Worm (Caenorhabditis elegans) whole organism, mixed stage, embryonic: ENCODE measurements around the gene zzz-1.

Source experiments
- M03D4.4 ChIP-seq: sonication (generic microtip); optimal IDR thresholded peaks from 2 replicates; lab custom pipeline; 2017; ENCODE audit warnings: mild to moderate bottlenecking, missing genetic modification characterization, missing compliant biosample characterization
- bed-3 ChIP-seq: fragments of 200-800 bp; sonication (Bioruptor generic); optimal IDR thresholded peaks from 3 replicates; lab custom pipeline; 2018; ENCODE audit warnings: mild to moderate bottlenecking, missing genetic modification characterization, moderate library complexity, missing compliant biosample characterization
- blmp-1 ChIP-seq: fragments of 150-350 bp; optimal IDR thresholded peaks from 2 replicates; lab custom pipeline; 2014; ENCODE audit warnings: missing biosample characterization, missing genetic modification characterization
- ceh-39 ChIP-seq: fragments of 150-350 bp; optimal IDR thresholded peaks from 2 replicates; lab custom pipeline; 2014; ENCODE audit warnings: missing biosample characterization, missing genetic modification characterization
- ceh-43 ChIP-seq: fragments of 200-800 bp; sonication (Bioruptor generic); optimal IDR thresholded peaks from 2 replicates; lab custom pipeline; 2018; ENCODE audit warnings: mild to moderate bottlenecking, missing genetic modification characterization, moderate library complexity, missing compliant biosample characterization
- ceh-83 ChIP-seq: fragments of 200-800 bp; sonication (Bioruptor generic); optimal IDR thresholded peaks from 2 replicates; lab custom pipeline; 2018; ENCODE audit warnings: mild to moderate bottlenecking, missing genetic modification characterization, missing compliant biosample characterization
- ces-1 ChIP-seq: fragments of 150-350 bp; optimal IDR thresholded peaks from 2 replicates; lab custom pipeline; 2014; ENCODE audit warnings: missing biosample characterization, missing genetic modification reagents, missing genetic modification characterization
- cnd-1 ChIP-seq: fragments of 200-800 bp; sonication (Bioruptor generic); optimal IDR thresholded peaks from 2 replicates; lab custom pipeline; 2018; ENCODE audit warnings: mild to moderate bottlenecking, missing genetic modification characterization, missing compliant biosample characterization
- drap-1 ChIP-seq: fragments of 200-800 bp; sonication (Bioruptor generic); optimal IDR thresholded peaks from 3 replicates; lab custom pipeline; 2018; ENCODE audit warnings: mild to moderate bottlenecking, missing genetic modification characterization, missing compliant biosample characterization
- elt-1 ChIP-seq: sonication (generic microtip); optimal IDR thresholded peaks from 2 replicates; lab custom pipeline; 2017; ENCODE audit warnings: missing genetic modification characterization, mild to moderate bottlenecking, missing compliant biosample characterization, antibody characterized with exemption, moderate library complexity, borderline replicate concordance; ENCODE audit not compliant: insufficient read depth
- elt-3 ChIP-seq: fragments of 150-350 bp; optimal IDR thresholded peaks from 2 replicates; lab custom pipeline; 2014; ENCODE audit warnings: missing biosample characterization, missing genetic modification characterization
- flh-1 ChIP-seq: fragments of 200-800 bp; sonication (Bioruptor generic); optimal IDR thresholded peaks from 2 replicates; lab custom pipeline; 2018; ENCODE audit warnings: mild to moderate bottlenecking, missing genetic modification characterization, moderate library complexity, missing compliant biosample characterization
- ham-2 ChIP-seq: fragments of 200-800 bp; sonication (Bioruptor generic); optimal IDR thresholded peaks from 2 replicates; lab custom pipeline; 2018; ENCODE audit warnings: mild to moderate bottlenecking, missing genetic modification characterization, missing compliant biosample characterization
- hlh-1 ChIP-seq: fragments of 150-350 bp; optimal IDR thresholded peaks from 2 replicates; lab custom pipeline; 2014; ENCODE audit warnings: missing biosample characterization, missing genetic modification reagents, missing genetic modification characterization
- lin-13 ChIP-seq: fragments of 150-350 bp; optimal IDR thresholded peaks from 2 replicates; lab custom pipeline; 2014; ENCODE audit warnings: missing biosample characterization, missing genetic modification characterization
- lin-32 ChIP-seq: fragments of 200-800 bp; sonication (Bioruptor generic); optimal IDR thresholded peaks from 2 replicates; lab custom pipeline; 2018; ENCODE audit warnings: mild to moderate bottlenecking, missing genetic modification characterization, missing compliant biosample characterization
- lsy-2 ChIP-seq: fragments of 150-350 bp; optimal IDR thresholded peaks from 2 replicates; lab custom pipeline; 2014; ENCODE audit warnings: missing biosample characterization, missing genetic modification characterization
- mab-5 ChIP-seq: fragments of 150-350 bp; optimal IDR thresholded peaks from 2 replicates; lab custom pipeline; 2014; ENCODE audit warnings: missing biosample characterization, missing genetic modification characterization
- mep-1 ChIP-seq: fragments of 150-350 bp; optimal IDR thresholded peaks from 2 replicates; lab custom pipeline; 2017; ENCODE audit warnings: missing biosample characterization, missing genetic modification reagents, missing genetic modification characterization, inconsistent platforms
- mls-2 ChIP-seq: sonication (generic microtip); optimal IDR thresholded peaks from 2 replicates; lab custom pipeline; 2016; ENCODE audit warnings: mild to moderate bottlenecking, missing genetic modification characterization, moderate library complexity, missing compliant biosample characterization
- nhr-12 ChIP-seq: fragments of 150-350 bp; optimal IDR thresholded peaks from 2 replicates; lab custom pipeline; 2014; ENCODE audit warnings: missing biosample characterization, missing genetic modification characterization
- nhr-2 ChIP-seq: fragments of 150-350 bp; optimal IDR thresholded peaks from 2 replicates; lab custom pipeline; 2014; ENCODE audit warnings: missing biosample characterization, missing genetic modification characterization
- nhr-237 ChIP-seq: fragments of 150-350 bp; optimal IDR thresholded peaks from 2 replicates; lab custom pipeline; 2014; ENCODE audit warnings: missing biosample characterization, missing genetic modification characterization
- nhr-28 ChIP-seq: fragments of 150-350 bp; optimal IDR thresholded peaks from 2 replicates; lab custom pipeline; 2014; ENCODE audit warnings: missing biosample characterization, missing genetic modification characterization
- nhr-76 ChIP-seq: sonication (generic microtip); optimal IDR thresholded peaks from 2 replicates; lab custom pipeline; 2017; ENCODE audit warnings: missing biosample characterization, missing genetic modification characterization
- pha-4 ChIP-seq: fragments of 150-350 bp; optimal IDR thresholded peaks from 2 replicates; lab custom pipeline; 2018; ENCODE audit warnings: missing biosample characterization, missing genetic modification reagents, missing genetic modification characterization
- sem-2 ChIP-seq: fragments of 200-800 bp; sonication (Bioruptor generic); optimal IDR thresholded peaks from 2 replicates; lab custom pipeline; 2018; ENCODE audit warnings: mild to moderate bottlenecking, missing genetic modification characterization, missing compliant biosample characterization
- snpc-4 ChIP-seq: fragments of 150-350 bp; optimal IDR thresholded peaks from 2 replicates; lab custom pipeline; 2014; ENCODE audit warnings: missing biosample characterization, missing genetic modification characterization
- sptf-1 ChIP-seq: sonication (generic microtip); optimal IDR thresholded peaks from 2 replicates; lab custom pipeline; 2017; ENCODE audit warnings: mild to moderate bottlenecking, missing genetic modification characterization, moderate library complexity, missing compliant biosample characterization
- tbx-8 ChIP-seq: fragments of 200-800 bp; sonication (Bioruptor generic); optimal IDR thresholded peaks from 2 replicates; lab custom pipeline; 2018; ENCODE audit warnings: mild to moderate bottlenecking, missing genetic modification characterization, moderate library complexity, missing compliant biosample characterization
- unc-120 ChIP-seq: sonication (generic microtip); optimal IDR thresholded peaks from 2 replicates; lab custom pipeline; 2017; ENCODE audit warnings: missing genetic modification characterization, missing compliant biosample characterization; ENCODE audit not compliant: poor library complexity, severe bottlenecking
- unc-39 ChIP-seq: fragments of 150-350 bp; optimal IDR thresholded peaks from 2 replicates; lab custom pipeline; 2014; ENCODE audit warnings: missing biosample characterization, missing genetic modification characterization
- unc-62 ChIP-seq: fragments of 150-350 bp; optimal IDR thresholded peaks from 2 replicates; lab custom pipeline; 2014; ENCODE audit warnings: missing biosample characterization, missing genetic modification reagents, missing genetic modification characterization
- zip-8 ChIP-seq: fragments of 150-350 bp; optimal IDR thresholded peaks from 2 replicates; lab custom pipeline; 2014; ENCODE audit warnings: missing biosample characterization, missing genetic modification characterization
- ztf-11 ChIP-seq: fragments of 150-350 bp; optimal IDR thresholded peaks from 2 replicates; lab custom pipeline; 2014; ENCODE audit warnings: missing biosample characterization, missing genetic modification characterization

Gene zzz-1

DNA sequence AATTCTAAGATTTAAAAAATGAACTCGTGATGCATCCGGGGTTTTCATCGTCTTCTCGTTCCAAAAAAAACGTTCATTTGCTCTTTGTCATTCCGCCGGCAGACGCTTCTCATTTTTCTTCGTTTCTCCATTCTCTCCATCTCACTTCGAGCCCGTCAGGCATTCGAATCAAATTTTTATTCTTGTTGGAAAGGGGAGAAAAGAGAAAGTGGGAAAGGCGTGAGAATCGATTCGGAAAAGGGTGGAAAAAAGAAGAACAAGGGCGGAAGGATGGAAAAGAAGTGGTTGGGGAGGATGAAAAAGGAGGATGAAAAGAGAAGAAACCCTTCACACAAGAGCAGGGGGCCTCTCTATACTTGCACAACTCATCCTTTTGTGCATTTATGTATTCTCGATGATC, 4.2 kb downstream of the zzz-1 start:
- TF ChIP-seq M03D4.4 (no peak), ces-1 (GFP tag; lab: Kevin White, UChicago) (peak; percentile 68), unc-120 (tag; lab: Kevin White, UChicago) (peak; percentile 6), ceh-39 (tag; lab: Kevin White, UChicago) (no peak), lin-13 (tag; lab: Kevin White, UChicago) (no peak), mep-1 (tag; lab: Kevin White, UChicago) (no peak)

DNA sequence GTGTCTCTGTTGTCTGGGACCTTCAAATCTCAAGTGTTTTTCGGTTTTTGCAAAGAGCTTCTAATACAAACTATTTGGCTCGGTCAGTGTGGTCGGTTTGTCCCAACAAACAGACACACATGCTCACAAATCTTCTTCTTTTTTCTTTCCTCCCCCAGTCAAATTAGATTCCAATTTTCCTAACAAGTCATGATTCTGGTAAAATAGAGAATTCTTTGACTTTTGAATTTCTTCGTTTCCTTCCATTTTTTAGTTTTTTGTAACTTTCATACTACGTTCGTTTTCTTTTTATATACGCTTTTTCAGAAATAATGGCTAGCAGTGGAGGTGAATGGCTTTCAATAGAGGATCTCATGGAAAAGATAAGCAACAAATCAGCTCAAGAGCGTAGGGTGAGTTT, 5.2 kb downstream of the zzz-1 start, which contains the start of gene F32D8.15:
F32D8.15 (plus strand) TSS at position 301 of the 400 bp plus-strand sequence.
- TF ChIP-seq ces-1 (GFP tag; lab: Kevin White, UChicago) (peak; percentile 48), ztf-11 (no peak)
- TF ChIP-seq, all 35 proteins: peak for 1

ce11 chrV:10902682-10903081, 6.3 kb downstream of the zzz-1 start, which contains the start of gene F32D8.8:
TSS of gene F32D8.8 (minus strand) at chrV:10902782.
- TF ChIP-seq ham-2 = no peak
- TF ChIP-seq sptf-1 = no peak
- TF ChIP-seq lin-32 (GFP tag; lab: Kevin White, UChicago) = no peak
- no peak for TF ChIP-seq cnd-1 (tag; lab: Kevin White, UChicago)
- no peak for TF ChIP-seq unc-62 (GFP tag; lab: Kevin White, UChicago)
- TF ChIP-seq pha-4 (tag; lab: Kevin White, UChicago) = no peak
- no peak for TF ChIP-seq mls-2
- TF ChIP-seq nhr-12 (tag; lab: Kevin White, UChicago) = no peak
- no peak for TF ChIP-seq flh-1 (GFP tag; lab: Kevin White, UChicago)
- TF ChIP-seq elt-3 (tag; lab: Kevin White, UChicago) = no peak
- no peak for TF ChIP-seq mab-5
- no peak for TF ChIP-seq nhr-2 (tag; lab: Kevin White, UChicago)
- TF ChIP-seq unc-39 = no peak

- no peak for TF ChIP-seq snpc-4
- no peak for TF ChIP-seq blmp-1
- no peak for TF ChIP-seq bed-3
- no peak for TF ChIP-seq lsy-2 (tag; lab: Kevin White, UChicago)
- TF ChIP-seq drap-1 (GFP tag; lab: Kevin White, UChicago) = no peak
- no peak for TF ChIP-seq elt-3 (tag; lab: Kevin White, UChicago)
- TF ChIP-seq ceh-39 (tag; lab: Kevin White, UChicago) = no peak
- TF ChIP-seq flh-1 (GFP tag; lab: Kevin White, UChicago) = no peak
Measured at ce11 chrV:10901125-10901524, 7.8 kb downstream of the zzz-1 start, which contains the start of gene spp-16. TSS of gene spp-16 (minus strand) at chrV:10901303.

DNA sequence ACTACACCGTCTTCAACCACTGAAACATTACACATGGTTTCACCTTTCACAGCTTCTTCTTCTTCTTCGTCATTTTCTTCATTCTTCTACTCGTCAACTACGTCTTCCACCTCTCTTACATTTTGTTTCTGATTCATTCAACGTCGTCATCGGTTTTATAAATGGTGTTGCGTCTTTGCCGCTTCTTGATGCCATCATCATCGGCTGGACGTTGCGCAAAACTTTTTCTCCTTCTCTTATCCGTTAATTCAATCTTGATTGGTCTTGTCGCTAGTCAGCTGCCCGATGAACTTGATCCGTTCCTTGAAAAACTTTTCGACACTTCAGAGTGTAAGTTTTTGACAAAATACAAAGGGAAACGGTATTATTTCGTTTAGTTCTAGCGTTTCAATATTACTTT, 10.3 kb downstream of the zzz-1 start:
- peak; percentile 64 for TF ChIP-seq elt-1 (tag; lab: Kevin White, UChicago)
- no peak for TF ChIP-seq mab-5

DNA sequence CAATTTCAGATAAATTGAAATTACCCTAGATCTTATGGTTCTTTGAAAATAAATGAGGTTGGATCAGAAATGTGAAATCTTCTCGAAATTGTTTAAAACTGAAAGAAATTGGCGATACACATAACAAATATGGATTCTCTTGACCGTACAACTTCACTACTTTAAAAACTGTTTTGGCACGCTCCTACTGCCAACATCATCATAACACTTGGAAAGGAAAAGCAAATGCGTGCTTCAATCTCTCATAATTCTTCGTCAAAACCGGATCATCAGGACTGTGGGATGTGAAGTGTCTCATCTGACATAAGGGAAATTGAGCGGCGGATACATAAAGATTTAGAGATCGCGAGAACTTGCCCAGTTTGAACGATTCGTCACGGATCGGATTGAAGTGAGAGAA, 10.9 kb downstream of the zzz-1 start, which contains the start of gene F32D8.7:
F32D8.7 (plus strand) TSS at position 329 of the 400 bp plus-strand sequence.
- no peak for TF ChIP-seq blmp-1
- peak; percentile 15 for TF ChIP-seq unc-62 (GFP tag; lab: Kevin White, UChicago)
- TF ChIP-seq, all 35 proteins: peak for 1

- TF ChIP-seq elt-1 (tag; lab: Kevin White, UChicago) (peak; percentile 34), nhr-2 (tag; lab: Kevin White, UChicago) (peak; percentile 80), ceh-43 (peak; percentile 64), blmp-1 (peak; percentile 33), cnd-1 (tag; lab: Kevin White, UChicago) (peak; percentile 74), sem-2 (GFP tag; lab: Kevin White, UChicago) (no peak), drap-1 (GFP tag; lab: Kevin White, UChicago) (peak; percentile 88), nhr-76 (tag; lab: Kevin White, UChicago) (no peak), M03D4.4 (peak; percentile 73), snpc-4 (no peak), hlh-1 (tag; lab: Kevin White, UChicago) (peak; percentile 88), unc-62 (GFP tag; lab: Kevin White, UChicago) (peak; percentile 94), mab-5 (no peak), lin-13 (tag; lab: Kevin White, UChicago) (peak; percentile 97), lsy-2 (tag; lab: Kevin White, UChicago) (peak; percentile 92), sptf-1 (peak; percentile 92), mep-1 (tag; lab: Kevin White, UChicago) (peak; percentile 99), nhr-28 (tag; lab: Kevin White, UChicago) (peak; percentile 14), nhr-237 (tag; lab: Kevin White, UChicago) (peak; percentile 97), unc-120 (tag; lab: Kevin White, UChicago) (peak; percentile 98), unc-39 (peak; percentile 42), bed-3 (peak; percentile 52), flh-1 (GFP tag; lab: Kevin White, UChicago) (no peak), tbx-8 (GFP tag; lab: Kevin White, UChicago) (peak; percentile 50), ham-2 (peak; percentile 60), ceh-39 (tag; lab: Kevin White, UChicago) (peak; percentile 99), lin-32 (GFP tag; lab: Kevin White, UChicago) (no peak), zip-8 (tag; lab: Kevin White, UChicago) (no peak), ceh-83 (GFP tag; lab: Kevin White, UChicago) (peak; percentile 70), ces-1 (GFP tag; lab: Kevin White, UChicago) (peak; percentile 84)
Measured at ce11 chrV:10897172-10897571, 11.8 kb downstream of the zzz-1 start.
